Fruit fly (Drosophila melanogaster): ENCODE measurements around the gene CG3618.

CG3618 gene

DNA sequence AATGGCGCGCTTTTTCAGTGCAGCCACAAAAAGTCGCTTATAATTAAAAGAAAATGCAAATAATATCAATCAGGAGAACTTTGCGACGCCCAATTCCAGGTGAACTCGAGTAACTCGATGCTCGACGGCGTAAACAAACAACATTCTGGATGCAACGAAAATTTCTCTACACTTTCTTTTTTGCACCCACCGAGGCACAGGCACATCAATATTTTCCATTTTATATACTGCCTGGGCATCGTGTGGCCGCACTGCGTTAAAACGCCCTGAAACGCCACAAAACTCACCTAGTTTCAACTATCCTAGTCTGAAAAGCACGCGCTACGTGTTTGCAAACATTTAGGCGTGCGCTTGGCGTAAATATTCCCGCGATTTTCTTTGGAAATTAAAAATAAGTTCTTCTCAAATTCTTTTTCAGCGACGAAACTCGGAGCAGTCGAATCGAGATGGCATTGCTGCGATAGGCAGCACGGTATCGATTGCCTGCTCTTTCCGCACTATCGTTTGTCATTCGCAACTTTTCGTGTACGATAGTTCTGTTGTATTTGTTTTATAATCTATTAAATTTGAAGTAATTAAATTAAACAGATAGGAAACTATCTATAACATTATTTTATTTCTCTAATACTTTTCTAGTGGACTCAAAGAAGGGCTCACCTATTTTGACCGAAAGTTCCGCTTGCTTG, 30.0 kb downstream of the CG3618 start, which contains the start of gene Pcif1 (continued):
- TF ChIP-seq Hr78 (GFP tag; optimal IDR thresholded peaks at IDR 0.05) = no peak
- no peak for TF ChIP-seq NfI (GFP tag; optimal IDR thresholded peaks at IDR 0.05)
- TF ChIP-seq CG3726 (GFP tag; IDR thresholded peaks at IDR 0.05) = no peak
- no peak for TF ChIP-seq CG3847 (GFP tag; IDR thresholded peaks at IDR 0.05)
- TF ChIP-seq sima (GFP tag; optimal IDR thresholded peaks at IDR 0.05) = no peak
- peak in 1 of 2 experiments; percentile 5 for TF ChIP-seq dpn (GFP tag; optimal IDR thresholded peaks at IDR 0.05)
- peak; percentile 72 for TF ChIP-seq CG17186 (GFP tag; optimal IDR thresholded peaks at IDR 0.05)
- TF ChIP-seq Drgx (GFP tag; IDR thresholded peaks at IDR 0.05) = no peak
- no peak for TF ChIP-seq btn (GFP tag; optimal IDR thresholded peaks at IDR 0.05)
- TF ChIP-seq twi (tag; optimal IDR thresholded peaks at IDR 0.05) = no peak
- TF ChIP-seq ken (GFP tag; IDR thresholded peaks at IDR 0.05) = no peak
- no peak for TF ChIP-seq CG13894 (tag; optimal IDR thresholded peaks at IDR 0.05)
- peak; percentile 62 for TF ChIP-seq stwl (tag; optimal IDR thresholded peaks at IDR 0.05)
- TF ChIP-seq CG10565 (GFP tag; optimal IDR thresholded peaks at IDR 0.05) = no peak
- TF ChIP-seq E2f2 (GFP tag; IDR thresholded peaks at IDR 0.05) = peak; percentile 69
- peak; percentile 4 for TF ChIP-seq CG12299 (tag; optimal IDR thresholded peaks at IDR 0.05)
- TF ChIP-seq Hr51 (GFP tag; optimal IDR thresholded peaks at IDR 0.05) = no peak
- TF ChIP-seq schlank (tag; optimal IDR thresholded peaks at IDR 0.05) = peak; percentile 1
- TF ChIP-seq Nf-YC (tag; optimal IDR thresholded peaks at IDR 0.05) = peak; percentile 3
- no peak for TF ChIP-seq CG17328 (GFP tag; IDR thresholded peaks at IDR 0.05)
- TF ChIP-seq E2f1 (GFP tag; IDR thresholded peaks at IDR 0.05) = no peak
- TF ChIP-seq maf-S (GFP tag; optimal IDR thresholded peaks at IDR 0.05) = no peak
- TF ChIP-seq lab (GFP tag; optimal IDR thresholded peaks at IDR 0.05) = no peak
- TF ChIP-seq dmrt99B (tag; optimal IDR thresholded peaks at IDR 0.05) = no peak
- TF ChIP-seq D19A (tag; optimal IDR thresholded peaks at IDR 0.05) = peak; percentile 72
- no peak for TF ChIP-seq gsb (GFP tag; IDR thresholded peaks at IDR 0.05)
- TF ChIP-seq HLH4C (GFP tag; IDR thresholded peaks at IDR 0.05; ENCODE audit: partially characterized antibody) = peak; percentile 98
- TF ChIP-seq CG33557 (GFP tag; optimal IDR thresholded peaks at IDR 0.05) = peak; percentile 47
- TF ChIP-seq CG2202 (tag; optimal IDR thresholded peaks at IDR 0.05) = no peak
- TF ChIP-seq CG7963 (GFP tag; IDR thresholded peaks at IDR 0.05; ENCODE audit: partially characterized antibody) = peak; percentile 99
- no peak for TF ChIP-seq CG8359 (GFP tag; optimal IDR thresholded peaks at IDR 0.05; ENCODE audit: borderline replicate concordance)
- peak; percentile 33 for TF ChIP-seq mirr (GFP tag; optimal IDR thresholded peaks at IDR 0.05)
- no peak for TF ChIP-seq Atf6 (GFP tag; IDR thresholded peaks at IDR 0.05)
- TF ChIP-seq ATbp (GFP tag; optimal IDR thresholded peaks at IDR 0.05) = no peak
- TF ChIP-seq Rfx (GFP tag; IDR thresholded peaks at IDR 0.05) = peak; percentile 54
- no peak for TF ChIP-seq br (optimal IDR thresholded peaks at IDR 0.05)
- no peak for TF ChIP-seq CG3407 (GFP tag; optimal IDR thresholded peaks at IDR 0.05)
- TF ChIP-seq Hand (GFP tag; optimal IDR thresholded peaks at IDR 0.05) = no peak
- TF ChIP-seq CG10979 (tag; optimal IDR thresholded peaks at IDR 0.05) = peak; percentile 6
- no peak for TF ChIP-seq CG7357 (GFP tag; IDR thresholded peaks at IDR 0.05)
- peak; percentile 63; the same call in 2 of the 4 replicates for TF ChIP-seq Gug (GFP tag; IDR thresholded peaks at IDR 0.05)
- TF ChIP-seq CG10147 (GFP tag; optimal IDR thresholded peaks at IDR 0.05) = no peak
- TF ChIP-seq gcm (GFP tag; optimal IDR thresholded peaks at IDR 0.05) = no peak
- peak; percentile 44 for TF ChIP-seq CG4617 (GFP tag; optimal IDR thresholded peaks at IDR 0.05; ENCODE audit: borderline replicate concordance)
- peak; percentile 22 for TF ChIP-seq CG4854 (GFP tag; optimal IDR thresholded peaks at IDR 0.05)
- TF ChIP-seq Opbp (GFP tag; IDR thresholded peaks at IDR 0.05; ENCODE audit: partially characterized antibody) = peak; percentile 99
- peak; percentile 52 for TF ChIP-seq Ets97D (GFP tag; optimal IDR thresholded peaks at IDR 0.05)
- no peak for TF ChIP-seq odd (GFP tag; optimal IDR thresholded peaks at IDR 0.05)
- TF ChIP-seq CG8290 (GFP tag; optimal IDR thresholded peaks at IDR 0.05) = no peak
- peak in 1 of 2 experiments; percentile 48 for TF ChIP-seq CG8290 (tag; optimal IDR thresholded peaks at IDR 0.05)

Measured in whole organism, embryonic.